Worm (Caenorhabditis elegans): Measurements from ENCODE around the gene Y55F3AM.13.

Y55F3AM.13 gene

ce11 chrIV:1086913-1087312, 30.8 kb upstream of the Y55F3AM.13 start, which contains the start of gene csn-4:
TSS of gene csn-4 (minus strand) at chrIV:1087013.
- TF ChIP-seq ztf-11 (tag; optimal IDR thresholded peaks at IDR 0.05) (no peak), ceh-82 (tag; optimal IDR thresholded peaks at IDR 0.05) (no peak), nhr-237 (tag; optimal IDR thresholded peaks at IDR 0.05) (no peak), ama-1 (optimal IDR thresholded peaks at IDR 0.05) (no peak), nhr-76 (tag; optimal IDR thresholded peaks at IDR 0.05) (no peak), aly-2 (tag; optimal IDR thresholded peaks at IDR 0.05) (no peak), unc-39 (tag; optimal IDR thresholded peaks at IDR 0.05) (no peak), sea-2 (GFP tag; optimal IDR thresholded peaks at IDR 0.05) (no peak), lsy-12 (tag; optimal IDR thresholded peaks at IDR 0.05) (no peak), fos-1 (tag; optimal IDR thresholded peaks at IDR 0.05) (no peak), nhr-28 (tag; optimal IDR thresholded peaks at IDR 0.05) (no peak)

- peak; percentile 22 for TF ChIP-seq fos-1 (tag; optimal IDR thresholded peaks at IDR 0.05)
- peak; percentile 73 for TF ChIP-seq pqm-1 (tag; optimal IDR thresholded peaks at IDR 0.05)
- TF ChIP-seq aly-2 (tag; optimal IDR thresholded peaks at IDR 0.05) = no peak
- TF ChIP-seq elt-2 (tag; optimal IDR thresholded peaks at IDR 0.05) = peak; percentile 85
- no peak for TF ChIP-seq nhr-23 (tag; optimal IDR thresholded peaks at IDR 0.05)
- peak; percentile 71 for TF ChIP-seq pha-4 (tag; optimal IDR thresholded peaks at IDR 0.05)
Measured at ce11 chrIV:1075484-1075883, 19.4 kb upstream of the Y55F3AM.13 start.

DNA sequence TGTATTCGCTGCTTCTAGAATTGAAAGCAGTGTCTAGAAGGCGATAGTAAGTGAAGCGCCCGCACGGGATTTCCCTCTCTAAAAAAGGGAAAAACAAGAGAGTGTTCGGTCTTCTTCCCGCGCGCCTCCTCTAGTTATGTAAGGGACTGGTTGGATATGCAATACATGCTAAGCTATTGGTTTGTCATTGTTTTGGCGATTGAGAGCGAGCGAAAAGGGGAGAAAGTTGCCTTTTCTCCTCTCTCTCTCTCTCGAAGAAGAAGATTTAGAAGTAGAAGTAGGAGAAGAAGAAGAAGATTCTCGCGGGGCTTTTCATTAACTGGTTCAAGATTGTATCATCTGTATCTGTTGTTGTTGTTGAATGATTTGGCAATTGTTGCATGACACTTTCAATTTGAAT, 18.0 kb upstream of the Y55F3AM.13 start:
- TF ChIP-seq ceh-82 (tag; optimal IDR thresholded peaks at IDR 0.05) = no peak
- peak; percentile 13 for TF ChIP-seq nhr-23 (tag; optimal IDR thresholded peaks at IDR 0.05)
- TF ChIP-seq eor-1 (tag; optimal IDR thresholded peaks at IDR 0.05) = no peak

ce11 chrIV:1070383-1070782, 14.3 kb upstream of the Y55F3AM.13 start:
- TF ChIP-seq ceh-16 (tag; optimal IDR thresholded peaks at IDR 0.05) = no peak
- peak; percentile 95 for TF ChIP-seq nfya-1 (tag; optimal IDR thresholded peaks at IDR 0.05; ENCODE audit: insufficient read depth)
- TF ChIP-seq jun-1 (tag; optimal IDR thresholded peaks at IDR 0.05) = peak; percentile 81
- TF ChIP-seq ceh-9 (tag; optimal IDR thresholded peaks at IDR 0.05) = no peak
- TF ChIP-seq nhr-77 (tag; optimal IDR thresholded peaks at IDR 0.05) = peak; percentile 30
- no peak for TF ChIP-seq unc-39 (tag; optimal IDR thresholded peaks at IDR 0.05)
- TF ChIP-seq nhr-28 (tag; optimal IDR thresholded peaks at IDR 0.05) = no peak
- peak; percentile 68 for TF ChIP-seq lin-15B (tag; optimal IDR thresholded peaks at IDR 0.05)
- no peak for TF ChIP-seq nhr-237 (tag; optimal IDR thresholded peaks at IDR 0.05)
- TF ChIP-seq ztf-4 (tag; optimal IDR thresholded peaks at IDR 0.05) = no peak
- TF ChIP-seq egl-5 (tag; optimal IDR thresholded peaks at IDR 0.05) = peak; percentile 68
- peak; percentile 16 for TF ChIP-seq ztf-11 (tag; optimal IDR thresholded peaks at IDR 0.05)
- TF ChIP-seq elt-2 (tag; optimal IDR thresholded peaks at IDR 0.05) = peak; percentile 55
- no peak for TF ChIP-seq fkh-2 (tag; optimal IDR thresholded peaks at IDR 0.05)
- no peak for TF ChIP-seq nhr-67 (tag; optimal IDR thresholded peaks at IDR 0.05)
- no peak for TF ChIP-seq ama-1 (optimal IDR thresholded peaks at IDR 0.05)
- no peak for TF ChIP-seq aly-2 (tag; optimal IDR thresholded peaks at IDR 0.05)
- TF ChIP-seq R02D3.7 (tag; optimal IDR thresholded peaks at IDR 0.05) = peak; percentile 78
- TF ChIP-seq pha-4 (tag; optimal IDR thresholded peaks at IDR 0.05) = peak; percentile 97
- no peak for TF ChIP-seq elt-3 (tag; optimal IDR thresholded peaks at IDR 0.05)
- TF ChIP-seq fkh-10 (GFP tag; optimal IDR thresholded peaks at IDR 0.05) = peak; percentile 92
- no peak for TF ChIP-seq ZK546.5 (tag; optimal IDR thresholded peaks at IDR 0.05)
- no peak for TF ChIP-seq nhr-12 (tag; optimal IDR thresholded peaks at IDR 0.05)
- TF ChIP-seq ceh-82 (tag; optimal IDR thresholded peaks at IDR 0.05) = peak; percentile 73
- TF ChIP-seq egl-27 (tag; optimal IDR thresholded peaks at IDR 0.05) = no peak
- peak; percentile 31 for TF ChIP-seq daf-12 (tag; optimal IDR thresholded peaks at IDR 0.05)
- TF ChIP-seq nhr-11 (tag; optimal IDR thresholded peaks at IDR 0.05) = peak; percentile 74
- peak; percentile 88 for TF ChIP-seq hmg-11 (tag; optimal IDR thresholded peaks at IDR 0.05)
- peak; percentile 94 for TF ChIP-seq lin-39 (tag; optimal IDR thresholded peaks at IDR 0.05)
- TF ChIP-seq lsy-12 (tag; optimal IDR thresholded peaks at IDR 0.05) = no peak
- TF ChIP-seq sea-2 (GFP tag; optimal IDR thresholded peaks at IDR 0.05) = no peak
- peak; percentile 85 for TF ChIP-seq ceh-28 (tag; optimal IDR thresholded peaks at IDR 0.05)
- TF ChIP-seq nhr-76 (tag; optimal IDR thresholded peaks at IDR 0.05) = no peak
- peak; percentile 65 for TF ChIP-seq zag-1 (tag; optimal IDR thresholded peaks at IDR 0.05)
- TF ChIP-seq tbx-2 (tag; optimal IDR thresholded peaks at IDR 0.05) = peak; percentile 76
- no peak for TF ChIP-seq nhr-25 (tag; optimal IDR thresholded peaks at IDR 0.05)
- peak; percentile 39 for TF ChIP-seq unc-62 (GFP tag; optimal IDR thresholded peaks at IDR 0.05)
- peak; percentile 70 for TF ChIP-seq mdl-1 (tag; optimal IDR thresholded peaks at IDR 0.05)
- TF ChIP-seq snpc-4 (tag; optimal IDR thresholded peaks at IDR 0.05) = peak; percentile 49
- no peak for TF ChIP-seq elt-1 (tag; optimal IDR thresholded peaks at IDR 0.05)
- no peak for TF ChIP-seq eor-1 (tag; optimal IDR thresholded peaks at IDR 0.05)
- peak; percentile 60 for TF ChIP-seq skn-1 (tag; optimal IDR thresholded peaks at IDR 0.05)
- no peak for TF ChIP-seq mml-1 (tag; optimal IDR thresholded peaks at IDR 0.05)
- TF ChIP-seq pqm-1 (tag; optimal IDR thresholded peaks at IDR 0.05) = peak; percentile 79
- TF ChIP-seq nhr-23 (tag; optimal IDR thresholded peaks at IDR 0.05) = peak; percentile 15
- TF ChIP-seq fos-1 (tag; optimal IDR thresholded peaks at IDR 0.05) = no peak

Measured in whole organism, L3 larva.